Worm (Caenorhabditis elegans) whole organism, L4 larva: Measurements from ENCODE around the gene cec-7.
A peak's percentile ranks its signal among the peaks of the same experiment; 100 is the strongest.

Experiments
- F10B5.3 ChIP-seq: sonication (generic microtip); optimal IDR thresholded peaks from 2 replicates; lab custom pipeline; 2016; ENCODE audit warnings: mild to moderate bottlenecking, missing genetic modification characterization, missing compliant biosample characterization
- Y105C5A.15 ChIP-seq: fragments of 200-800 bp; sonication (Bioruptor generic); IDR thresholded peaks from 2 replicates; pipeline ENCODE4 v1.3.6; 2022; ENCODE audit warnings: missing genetic modification characterization, missing compliant biosample characterization
- ZK337.2 ChIP-seq: fragments of 200-800 bp; sonication (Bioruptor generic); IDR thresholded peaks from 2 replicates; pipeline ENCODE4 v1.3.6; 2022; ENCODE audit warnings: missing genetic modification reagents, missing genetic modification characterization, missing compliant biosample characterization
- aha-1 ChIP-seq: fragments of 150-350 bp; peaks from one replicate; lab custom pipeline; 2014; ENCODE audit warnings: missing biosample characterization, missing genetic modification characterization
- aly-2 ChIP-seq: sonication (generic microtip); optimal IDR thresholded peaks from 2 replicates; lab custom pipeline; 2018; ENCODE audit warnings: missing biosample characterization, missing genetic modification characterization
- ama-1 ChIP-seq: fragments of 150-350 bp; optimal IDR thresholded peaks from 2 replicates; lab custom pipeline; 2014; ENCODE audit warnings: inconsistent platforms, mixed read lengths
- ceh-28 ChIP-seq: fragments of 150-350 bp; optimal IDR thresholded peaks from 2 replicates; lab custom pipeline; 2014; ENCODE audit warnings: missing biosample characterization, missing genetic modification reagents, missing genetic modification characterization
- ceh-82 ChIP-seq: sonication (generic microtip); optimal IDR thresholded peaks from 2 replicates; lab custom pipeline; 2017; ENCODE audit warnings: missing biosample characterization, missing genetic modification characterization
- ctbp-1 ChIP-seq: fragments of 200-800 bp; sonication (Bioruptor generic); IDR thresholded peaks from 2 replicates; pipeline ENCODE4 v1.3.6; 2022; ENCODE audit warnings: missing genetic modification reagents, missing genetic modification characterization, missing compliant biosample characterization
- dmd-6 ChIP-seq: fragments of 200-800 bp; sonication (Bioruptor generic); IDR thresholded peaks from 2 replicates; pipeline ENCODE4 v1.3.6; 2022; ENCODE audit warnings: missing genetic modification reagents, missing genetic modification characterization, missing compliant biosample characterization
- duxl-1 ChIP-seq: sonication (generic microtip); optimal IDR thresholded peaks from 2 replicates; lab custom pipeline; 2016; ENCODE audit warnings: mild to moderate bottlenecking, missing genetic modification characterization, moderate library complexity, missing compliant biosample characterization; ENCODE audit not compliant: poor library complexity
- dve-1 ChIP-seq: sonication (generic microtip); optimal IDR thresholded peaks from 2 replicates; lab custom pipeline; 2017; ENCODE audit warnings: antibody characterized with exemption, mild to moderate bottlenecking, missing genetic modification characterization, missing compliant biosample characterization; ENCODE audit not compliant: insufficient read depth
- fos-1 ChIP-seq: fragments of 150-350 bp; optimal IDR thresholded peaks from 2 replicates; lab custom pipeline; 2014; ENCODE audit warnings: missing biosample characterization, missing genetic modification characterization
- hlh-11 ChIP-seq: fragments of 200-800 bp; sonication (Bioruptor generic); optimal IDR thresholded peaks from 2 replicates; lab custom pipeline; 2018; ENCODE audit warnings: mild to moderate bottlenecking, missing genetic modification characterization, missing compliant biosample characterization
- hlh-30 ChIP-seq: sonication (generic microtip); optimal IDR thresholded peaks from 2 replicates; lab custom pipeline; 2017; ENCODE audit warnings: antibody characterized with exemption, mild to moderate bottlenecking, missing genetic modification characterization, missing compliant biosample characterization; ENCODE audit not compliant: insufficient read depth
- hmg-1.1 ChIP-seq: fragments of 200-800 bp; sonication (Bioruptor generic); IDR thresholded peaks from 2 replicates; pipeline ENCODE4 v1.3.6; 2022; ENCODE audit warnings: missing genetic modification reagents, missing genetic modification characterization, missing compliant biosample characterization
- madf-5 ChIP-seq, 2 experiments: fragments of 200-800 bp; sonication (Bioruptor generic); IDR thresholded peaks; 2 replicates each; pipeline ENCODE4 v1.3.6; 2022; ENCODE audit warnings: missing compliant biosample characterization in 2 of 2, missing genetic modification characterization in 2 of 2
- mdl-1 ChIP-seq, 2 experiments: fragments of 150-350 bp in 1 of 2; sonication (generic microtip) in 1 of 2; optimal IDR thresholded peaks; 2 replicates each; lab custom pipeline; 2014 to 2017; ENCODE audit warnings: missing biosample characterization in 2 of 2, missing genetic modification characterization in 2 of 2
- mdt-29 ChIP-seq: fragments of 200-800 bp; sonication (Bioruptor generic); IDR thresholded peaks from 2 replicates; pipeline ENCODE4 v1.3.6; 2022; ENCODE audit warnings: missing genetic modification reagents, missing genetic modification characterization, missing compliant biosample characterization
- mes-2 ChIP-seq: sonication (generic microtip); optimal IDR thresholded peaks from 2 replicates; lab custom pipeline; 2016; ENCODE audit warnings: missing genotype, mild to moderate bottlenecking, missing genetic modification characterization, missing compliant biosample characterization; ENCODE audit not compliant: poor library complexity, severe bottlenecking
- nhr-102 ChIP-seq: sonication (generic microtip); optimal IDR thresholded peaks from 2 replicates; lab custom pipeline; 2016; ENCODE audit warnings: mild to moderate bottlenecking, missing genetic modification characterization, moderate library complexity, missing compliant biosample characterization
- nhr-111 ChIP-seq: fragments of 200-800 bp; sonication (Bioruptor generic); optimal IDR thresholded peaks from 2 replicates; lab custom pipeline; 2018; ENCODE audit warnings: mild to moderate bottlenecking, missing genetic modification characterization, missing compliant biosample characterization
- nhr-28 ChIP-seq: fragments of 150-350 bp; optimal IDR thresholded peaks from 2 replicates; lab custom pipeline; 2014; ENCODE audit warnings: missing biosample characterization, missing genetic modification characterization
- nhr-42 ChIP-seq: fragments of 200-800 bp; sonication (Bioruptor generic); IDR thresholded peaks from 2 replicates; pipeline ENCODE4 v1.3.6; 2022; ENCODE audit warnings: missing genetic modification characterization, missing compliant biosample characterization
- nhr-48 ChIP-seq: sonication (generic microtip); optimal IDR thresholded peaks from 2 replicates; lab custom pipeline; 2016; ENCODE audit warnings: mild to moderate bottlenecking, missing genetic modification characterization, missing compliant biosample characterization
- pqm-1 ChIP-seq: sonication (generic microtip); optimal IDR thresholded peaks from 2 replicates; lab custom pipeline; 2017; ENCODE audit warnings: missing biosample characterization, missing genetic modification characterization
- saeg-2 ChIP-seq: fragments of 200-800 bp; sonication (Bioruptor generic); IDR thresholded peaks from 2 replicates; pipeline ENCODE4 v1.3.6; 2022; ENCODE audit warnings: missing genetic modification reagents, missing genetic modification characterization, missing compliant biosample characterization
- sdz-12 ChIP-seq: fragments of 200-800 bp; sonication (Bioruptor generic); optimal IDR thresholded peaks from 2 replicates; lab custom pipeline; 2018; ENCODE audit warnings: mild to moderate bottlenecking, missing genetic modification characterization, missing compliant biosample characterization
- snpc-1.2 ChIP-seq: fragments of 200-800 bp; sonication (Bioruptor generic); IDR thresholded peaks from 2 replicates; pipeline ENCODE4 v1.3.6; 2022; ENCODE audit warnings: missing genetic modification reagents, missing genetic modification characterization, missing compliant biosample characterization
- snpc-4 ChIP-seq: fragments of 150-350 bp; optimal IDR thresholded peaks from 2 replicates; lab custom pipeline; 2014; ENCODE audit warnings: missing biosample characterization, missing genetic modification characterization

Gene cec-7

DNA sequence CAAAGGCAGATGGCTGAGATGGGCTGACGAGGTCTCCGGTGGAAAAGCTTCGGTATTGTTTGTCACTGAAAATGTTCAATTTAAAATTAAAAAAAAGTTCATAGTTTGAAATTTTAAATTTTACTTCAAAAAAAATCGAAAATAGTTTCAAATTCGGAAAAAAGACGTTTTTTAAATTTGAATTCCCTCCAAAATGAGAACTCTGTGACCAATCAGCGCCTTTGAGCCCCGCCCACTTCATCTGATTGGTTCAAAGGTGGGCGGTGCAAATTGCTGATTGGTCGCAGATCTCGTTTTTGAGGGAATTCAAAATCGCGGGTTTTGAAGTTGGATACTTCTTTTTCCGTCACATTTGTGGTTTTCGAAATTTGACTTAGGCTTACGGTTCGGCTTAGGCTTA, 39.1 kb downstream of the cec-7 start:
- no peak for TF ChIP-seq ctbp-1 (GFP tag; lab: Robert Waterston, UW)
- TF ChIP-seq mes-2 (tag; lab: Kevin White, UChicago), result peak; percentile 7

DNA sequence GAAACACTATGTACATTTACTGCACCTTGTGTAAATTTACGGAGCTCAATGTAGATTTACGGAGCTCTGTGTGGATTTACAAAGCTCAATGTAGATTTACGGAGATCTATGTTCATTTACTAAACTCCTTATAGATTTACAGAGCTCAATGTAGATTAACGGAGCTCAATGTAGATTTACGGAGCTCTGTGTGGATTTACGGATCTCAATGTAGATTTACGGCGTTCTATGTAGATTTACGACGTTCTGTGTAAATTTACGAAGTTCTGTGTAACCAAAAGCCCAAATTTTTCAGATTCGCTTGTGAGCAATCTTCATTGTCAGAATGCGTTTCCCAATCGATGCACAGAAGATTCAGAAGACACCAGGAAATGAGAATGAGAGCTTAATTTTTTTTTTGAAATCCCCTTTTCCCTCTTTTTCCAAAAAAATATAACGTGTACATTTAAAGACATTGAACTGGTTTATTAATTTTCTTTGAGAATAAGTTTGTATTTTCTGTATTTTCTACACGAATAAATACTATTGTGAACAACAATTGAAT, 40.6 kb downstream of the cec-7 start:
- TF ChIP-seq ZK337.2 (GFP tag; lab: Robert Waterston, UW) (no peak), Y105C5A.15 (GFP tag; lab: Robert Waterston, UW) (no peak), snpc-4 (no peak), F10B5.3 (tag; lab: Kevin White, UChicago) (no peak), saeg-2 (no peak), ceh-28 (tag; lab: Kevin White, UChicago) (no peak), dve-1 (no peak), nhr-48 (tag; lab: Kevin White, UChicago) (no peak), duxl-1 (no peak)

- TF ChIP-seq mdl-1 (tag; optimal IDR thresholded peaks at IDR 0.05; lab: Kevin White, UChicago) (no peak), nhr-102 (tag; lab: Kevin White, UChicago) (no peak), mes-2 (tag; lab: Kevin White, UChicago) (peak; percentile 5), dmd-6 (GFP tag; lab: Robert Waterston, UW) (peak; percentile 83), hlh-30 (tag; lab: Kevin White, UChicago) (peak; percentile 7), nhr-42 (GFP tag; lab: Robert Waterston, UW) (0 out of 2 replicates have a peak, but pooled peaks have one; percentile 17), nhr-28 (peak; percentile 62), hlh-11 (tag; lab: Kevin White, UChicago) (peak; percentile 53), sdz-12 (GFP tag; lab: Kevin White, UChicago) (no peak), dve-1 (peak; percentile 66)
Measured at ce11 chrIII:12833079-12833478, 44.3 kb downstream of the cec-7 start.

DNA sequence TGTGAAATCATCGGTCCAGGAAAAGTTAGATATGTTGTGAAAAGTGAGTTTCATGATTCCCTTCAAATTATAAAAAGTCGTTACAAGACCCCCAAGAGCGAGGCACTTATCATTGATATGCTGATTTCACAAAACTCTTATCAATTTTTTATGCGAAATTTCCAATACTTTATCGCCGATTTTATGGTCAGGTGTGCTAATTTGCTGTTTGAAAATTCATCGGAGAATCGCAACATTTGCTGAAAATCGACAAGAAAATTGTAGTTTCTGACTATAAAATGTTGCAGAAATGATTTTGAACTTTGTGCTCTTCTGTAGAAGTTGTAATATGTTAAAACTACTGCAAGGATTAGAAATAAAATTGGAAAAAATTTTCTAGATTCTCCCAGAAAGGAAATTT, 45.7 kb downstream of the cec-7 start:
- TF ChIP-seq nhr-28 (peak; percentile 80), dmd-6 (GFP tag; lab: Robert Waterston, UW) (peak; percentile 38; the same call in 1 of the 2 replicates), dve-1 (peak; percentile 23), nhr-111 (GFP tag; lab: Kevin White, UChicago) (no peak), fos-1 (tag; lab: Kevin White, UChicago) (no peak), pqm-1 (peak; percentile 1)

DNA sequence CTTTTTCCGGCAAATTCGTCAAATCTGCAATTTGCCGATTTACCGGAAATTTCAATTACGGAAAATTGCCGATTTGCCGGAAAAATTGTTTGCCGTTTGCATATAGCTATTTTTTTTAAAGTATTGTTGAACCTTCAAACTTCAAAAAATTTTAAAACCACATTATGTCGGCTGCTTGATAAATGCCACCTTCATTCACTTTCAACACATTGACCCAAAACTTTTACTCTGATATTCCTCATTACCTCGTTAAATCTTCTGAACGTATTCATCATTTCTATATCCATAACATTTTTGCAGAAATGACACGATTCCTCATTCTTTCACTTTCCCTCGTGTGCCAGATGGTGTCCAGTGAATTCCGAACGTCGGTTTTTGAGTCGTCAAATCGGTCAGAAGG, 48.3 kb downstream of the cec-7 start, which contains the start of gene Y37D8A.3:
Gene Y37D8A.3, plus strand, starts transcription at position 301 of the 400 bp plus-strand sequence.
- TF ChIP-seq aha-1, result no peak
- no peak for TF ChIP-seq madf-5 (GFP tag; IDR thresholded peaks at IDR 0.05; lab: Robert Waterston, UW)
- no peak for TF ChIP-seq ceh-82 (tag; lab: Kevin White, UChicago)
- no peak for TF ChIP-seq mdt-29
- no peak for TF ChIP-seq ama-1 (lab: Kevin White, UChicago)
- TF ChIP-seq nhr-48 (tag; lab: Kevin White, UChicago), result no peak
- no peak for TF ChIP-seq aly-2 (tag; lab: Kevin White, UChicago)
- TF ChIP-seq saeg-2, result no peak
- no peak for TF ChIP-seq hlh-11 (tag; lab: Kevin White, UChicago)
- TF ChIP-seq mdl-1 (tag; optimal IDR thresholded peaks at IDR 0.05; lab: Kevin White, UChicago), result no peak
- no peak for TF ChIP-seq snpc-1.2 (GFP tag; lab: Robert Waterston, UW)
- TF ChIP-seq hmg-1.1 (GFP tag; lab: Robert Waterston, UW), result no peak
